Fruit fly (Drosophila melanogaster) whole organism, wandering third instar larva: ENCODE measurements around the gene CG7320.

Experiments
- Abd-B ChIP-seq: fragments of >200 bp; optimal IDR thresholded peaks from 2 replicates; lab custom pipeline; 2017; ENCODE audit warnings: missing biosample characterization, missing genetic modification characterization
- CG32264 ChIP-seq: fragments of 200-800 bp; sonication (Bioruptor generic); optimal IDR thresholded peaks from 2 replicates; lab custom pipeline; 2016; ENCODE audit warnings: missing biosample characterization, missing genetic modification characterization
- CG9705 ChIP-seq: fragments of 200-800 bp; sonication (Bioruptor generic); optimal IDR thresholded peaks from 2 replicates; lab custom pipeline; 2018; ENCODE audit warnings: missing biosample characterization, mild to moderate bottlenecking, missing genetic modification characterization
- CrebA ChIP-seq: fragments of 200-800 bp; sonication (Bioruptor generic); optimal IDR thresholded peaks from 2 replicates; lab custom pipeline; 2016; ENCODE audit warnings: missing biosample characterization, mild to moderate bottlenecking, missing genetic modification characterization, borderline replicate concordance
- Dfd ChIP-seq: fragments of >200 bp; optimal IDR thresholded peaks from 2 replicates; lab custom pipeline; 2017; ENCODE audit warnings: missing biosample characterization, missing genetic modification characterization
- Dif ChIP-seq: fragments of 200-275, 200-300 bp; sonication (Bioruptor generic); optimal IDR thresholded peaks from 2 replicates; lab custom pipeline; 2018; ENCODE audit warnings: missing biosample characterization, missing genetic modification characterization; ENCODE audit not compliant: partially characterized antibody
- GATAd ChIP-seq: sonication (Bioruptor generic); optimal IDR thresholded peaks from 2 replicates; lab custom pipeline; 2016; ENCODE audit warnings: missing biosample characterization, missing genetic modification characterization
- HLH106 ChIP-seq: fragments of 200-800 bp; optimal IDR thresholded peaks from 3 replicates; lab custom pipeline; 2019; ENCODE audit warnings: missing biosample characterization, mild to moderate bottlenecking, missing genetic modification characterization, moderate library complexity
- Hnf4 ChIP-seq: fragments of 200-800 bp; sonication (Bioruptor generic); optimal IDR thresholded peaks from 2 replicates; lab custom pipeline; 2016; ENCODE audit warnings: missing biosample characterization, mild to moderate bottlenecking, missing genetic modification characterization
- Hr78 ChIP-seq: fragments of >200 bp; optimal IDR thresholded peaks from 2 replicates; lab custom pipeline; 2017; ENCODE audit warnings: missing biosample characterization, missing genetic modification characterization
- Hr83 ChIP-seq: fragments of 200-300 bp; sonication (Bioruptor generic); optimal IDR thresholded peaks from 2 replicates; lab custom pipeline; 2016; ENCODE audit warnings: missing biosample characterization, mild to moderate bottlenecking, missing genetic modification characterization, moderate library complexity; ENCODE audit not compliant: poor library complexity, severe bottlenecking
- Jra ChIP-seq: sonication (Bioruptor generic); optimal IDR thresholded peaks from 2 replicates; lab custom pipeline; 2016; ENCODE audit warnings: missing biosample characterization, missing genetic modification characterization
- Mio ChIP-seq: sonication (Bioruptor generic); optimal IDR thresholded peaks from 2 replicates; lab custom pipeline; 2016; ENCODE audit warnings: missing biosample characterization, missing genetic modification characterization
- Myc ChIP-seq: fragments of >200 bp; optimal IDR thresholded peaks from 2 replicates; lab custom pipeline; 2017
- N ChIP-seq: fragments of >200 bp; optimal IDR thresholded peaks from 2 replicates; lab custom pipeline; 2018; ENCODE audit warnings: missing biosample characterization, missing external identifiers, missing genetic modification characterization
- OdsH ChIP-seq: fragments of 200-800 bp; sonication (Bioruptor generic); optimal IDR thresholded peaks from 2 replicates; lab custom pipeline; 2016; ENCODE audit warnings: missing biosample characterization, mild to moderate bottlenecking, missing genetic modification characterization
- Rel ChIP-seq, 2 experiments: fragments of 200-800 bp; sonication (Bioruptor generic) in 1 of 2; optimal IDR thresholded peaks; 2 replicates in 1 of 2; 3 replicates in 1 of 2; lab custom pipeline; 2016 to 2019; ENCODE audit warnings: mild to moderate bottlenecking in 2 of 2, missing biosample characterization in 2 of 2, missing genetic modification characterization in 2 of 2, moderate library complexity in 1 of 2
- Sp1 ChIP-seq: fragments of 200-800 bp; sonication (Bioruptor generic); optimal IDR thresholded peaks from 3 replicates; lab custom pipeline; 2019; ENCODE audit warnings: missing biosample characterization, mild to moderate bottlenecking, missing genetic modification characterization, moderate library complexity
- Vsx2 ChIP-seq: fragments of 200-300, 225-300 bp; sonication (Bioruptor generic); optimal IDR thresholded peaks from 2 replicates; lab custom pipeline; 2018; ENCODE audit warnings: missing biosample characterization, missing genetic modification characterization; ENCODE audit not compliant: partially characterized antibody
- br ChIP-seq: fragments of 200-800 bp; sonication (Bioruptor generic); optimal IDR thresholded peaks from 2 replicates; lab custom pipeline; 2016; ENCODE audit warnings: missing biosample characterization, missing genetic modification characterization
- brk ChIP-seq: fragments of 200-800 bp; sonication (Bioruptor generic); optimal IDR thresholded peaks from 2 replicates; lab custom pipeline; 2016; ENCODE audit warnings: missing biosample characterization, mild to moderate bottlenecking, missing genetic modification characterization
- dl ChIP-seq, 2 experiments: fragments of 175-275, 200-275 bp in 1 of 2; fragments of 200-275 bp in 1 of 2; sonication (Bioruptor generic); optimal IDR thresholded peaks; lab custom pipeline; 2018; ENCODE audit warnings: mild to moderate bottlenecking in 2 of 2, missing biosample characterization in 2 of 2, missing genetic modification characterization in 2 of 2, moderate library complexity in 2 of 2; ENCODE audit not compliant: partially characterized antibody in 2 of 2, insufficient read depth in 1 of 2
- dmrt93B ChIP-seq: fragments of 200-800 bp; sonication (Bioruptor generic); optimal IDR thresholded peaks from 2 replicates; lab custom pipeline; 2018; ENCODE audit warnings: missing biosample characterization, mild to moderate bottlenecking, missing genetic modification characterization
- dsf ChIP-seq: sonication (Bioruptor generic); optimal IDR thresholded peaks from 2 replicates; lab custom pipeline; 2016; ENCODE audit warnings: missing biosample characterization, missing genetic modification characterization, borderline replicate concordance
- ey ChIP-seq: fragments of 200-800 bp; sonication (Bioruptor generic); optimal IDR thresholded peaks from 2 replicates; lab custom pipeline; 2016; ENCODE audit warnings: missing biosample characterization, missing genetic modification characterization
- foxo ChIP-seq, 2 experiments: fragments of 200-800 bp; sonication (Bioruptor generic); optimal IDR thresholded peaks; 2 replicates in 1 of 2; 3 replicates in 1 of 2; lab custom pipeline; 2016 to 2017; ENCODE audit warnings: missing biosample characterization in 2 of 2, missing genetic modification characterization in 2 of 2
- fru ChIP-seq: fragments of 200-800 bp; sonication (Bioruptor generic); optimal IDR thresholded peaks from 3 replicates; lab custom pipeline; 2016; ENCODE audit warnings: missing biosample characterization, mild to moderate bottlenecking, missing genetic modification characterization
- h ChIP-seq: fragments of 200-800 bp; sonication (Bioruptor generic); optimal IDR thresholded peaks from 3 replicates; lab custom pipeline; 2016; ENCODE audit warnings: missing biosample characterization, mild to moderate bottlenecking, missing genetic modification characterization
- jim ChIP-seq: fragments of 175-275, 200-325 bp; sonication (Bioruptor generic); optimal IDR thresholded peaks from 2 replicates; lab custom pipeline; 2016; ENCODE audit warnings: missing biosample characterization, mild to moderate bottlenecking, missing genetic modification characterization
- lola ChIP-seq: fragments of >200 bp; optimal IDR thresholded peaks from 2 replicates; lab custom pipeline; 2017; ENCODE audit warnings: missing biosample characterization, missing genetic modification characterization
- pan ChIP-seq: fragments of >200 bp; optimal IDR thresholded peaks from 2 replicates; lab custom pipeline; 2017
- psq ChIP-seq: fragments of 200-800 bp; sonication (Bioruptor generic); optimal IDR thresholded peaks from 3 replicates; lab custom pipeline; 2017; ENCODE audit warnings: missing biosample characterization, mild to moderate bottlenecking, missing genetic modification characterization, moderate library complexity
- rgr ChIP-seq: fragments of 200-800 bp; sonication (Bioruptor generic); optimal IDR thresholded peaks from 3 replicates; lab custom pipeline; 2016; ENCODE audit warnings: missing biosample characterization, mild to moderate bottlenecking, missing genetic modification characterization
- sage ChIP-seq: fragments of 200-800 bp; sonication (Bioruptor generic); optimal IDR thresholded peaks from 2 replicates; lab custom pipeline; 2016; ENCODE audit warnings: missing biosample characterization, mild to moderate bottlenecking, missing genetic modification characterization
- sv ChIP-seq: fragments of 200-800 bp; sonication (Bioruptor generic); optimal IDR thresholded peaks from 3 replicates; lab custom pipeline; 2016; ENCODE audit warnings: missing biosample characterization, missing genetic modification characterization
- tai ChIP-seq: sonication (Bioruptor generic); optimal IDR thresholded peaks from 2 replicates; lab custom pipeline; 2016; ENCODE audit warnings: missing biosample characterization, missing genetic modification characterization
- usp ChIP-seq: fragments of >200 bp; optimal IDR thresholded peaks from 2 replicates; lab custom pipeline; 2017; ENCODE audit warnings: missing biosample characterization, missing genetic modification characterization
- woc ChIP-seq: sonication (Bioruptor generic); optimal IDR thresholded peaks from 2 replicates; lab custom pipeline; 2016; ENCODE audit warnings: missing biosample characterization, mild to moderate bottlenecking, missing genetic modification characterization

Gene CG7320

dm6 chr3L:18194998-18195604, 6.2 kb upstream of the CG7320 start:
- no peak for TF ChIP-seq Vsx2 (GFP tag; lab: Kevin White, UChicago)
- no peak for TF ChIP-seq N (GFP tag; lab: Kevin White, UChicago)
- TF ChIP-seq Abd-B (GFP tag; lab: Kevin White, UChicago), result no peak
- TF ChIP-seq rgr (GFP tag; lab: Kevin White, UChicago), result peak; percentile 97
- TF ChIP-seq psq (GFP tag; lab: Kevin White, UChicago), result peak; percentile 97
- no peak for TF ChIP-seq Hr78 (GFP tag; lab: Kevin White, UChicago)
- peak; percentile 71 for TF ChIP-seq Mio (GFP tag; lab: Kevin White, UChicago)
- TF ChIP-seq Myc, result no peak
- no peak for TF ChIP-seq GATAd (GFP tag; lab: Kevin White, UChicago)
- TF ChIP-seq pan (lab: Kevin White, UChicago), result no peak
- TF ChIP-seq CrebA (GFP tag; lab: Kevin White, UChicago), result peak; percentile 80
- no peak for TF ChIP-seq lola (GFP tag; lab: Kevin White, UChicago)
- TF ChIP-seq foxo (GFP tag; optimal IDR thresholded peaks at IDR 0.05; lab: Kevin White, UChicago), result peak; percentile 69 to 97
- TF ChIP-seq Dfd (GFP tag; lab: Kevin White, UChicago), result peak; percentile 2
- TF ChIP-seq dsf, result peak; percentile 84
- TF ChIP-seq woc, result peak; percentile 92
- TF ChIP-seq sv, result no peak
- TF ChIP-seq Sp1, result peak; percentile 96
- TF ChIP-seq Dif (GFP tag; lab: Kevin White, UChicago), result no peak
- TF ChIP-seq Jra (GFP tag; lab: Kevin White, UChicago), result peak; percentile 93
- TF ChIP-seq CG32264 (GFP tag; lab: Kevin White, UChicago), result peak; percentile 75
- peak; percentile 98 for TF ChIP-seq OdsH (GFP tag; lab: Kevin White, UChicago)
- TF ChIP-seq CG9705 (GFP tag; lab: Kevin White, UChicago), result peak; percentile 77
- TF ChIP-seq dl (GFP tag; optimal IDR thresholded peaks at IDR 0.05; lab: Kevin White, UChicago; ENCODE audit: insufficient read depth in 1 of 2, partially characterized antibody in 2 of 2), result no peak
- TF ChIP-seq Hnf4, result peak; percentile 97
- peak; percentile 92 for TF ChIP-seq sage (GFP tag; lab: Kevin White, UChicago)
- peak; percentile 94 for TF ChIP-seq brk
- peak; percentile 98 for TF ChIP-seq fru (GFP tag; lab: Kevin White, UChicago)
- TF ChIP-seq usp, result no peak
- peak; percentile 80 for TF ChIP-seq dmrt93B (GFP tag; lab: Kevin White, UChicago)
- no peak for TF ChIP-seq jim (GFP tag; lab: Kevin White, UChicago)
- no peak for TF ChIP-seq Hr83 (GFP tag; lab: Kevin White, UChicago)
- peak; percentile 96 for TF ChIP-seq tai
- peak; percentile 97 for TF ChIP-seq HLH106 (tag; lab: Kevin White, UChicago)
- peak; percentile 98 for TF ChIP-seq ey
- peak; percentile 84 for TF ChIP-seq Rel (GFP tag; optimal IDR thresholded peaks at IDR 0.05; lab: Kevin White, UChicago)
- peak; percentile 80 for TF ChIP-seq Rel (tag; optimal IDR thresholded peaks at IDR 0.05; lab: Kevin White, UChicago)
- peak; percentile 96 for TF ChIP-seq br
- peak; percentile 99 for TF ChIP-seq h
- TF ChIP-seq, all 38 proteins: peak for 24

dm6 chr3L:18198165-18198564, 3.1 kb upstream of the CG7320 start:
- TF ChIP-seq OdsH (GFP tag; lab: Kevin White, UChicago) (no peak), Abd-B (GFP tag; lab: Kevin White, UChicago) (no peak), Hnf4 (no peak), Sp1 (no peak), fru (GFP tag; lab: Kevin White, UChicago) (no peak), ey (no peak), CG32264 (GFP tag; lab: Kevin White, UChicago) (no peak), CG9705 (GFP tag; lab: Kevin White, UChicago) (no peak), tai (no peak), N (GFP tag; lab: Kevin White, UChicago) (no peak), Myc (no peak), rgr (GFP tag; lab: Kevin White, UChicago) (no peak), psq (GFP tag; lab: Kevin White, UChicago) (no peak), sage (GFP tag; lab: Kevin White, UChicago) (no peak), h (no peak), Dfd (GFP tag; lab: Kevin White, UChicago) (no peak), dmrt93B (GFP tag; lab: Kevin White, UChicago) (no peak), woc (no peak), HLH106 (tag; lab: Kevin White, UChicago) (no peak)
